Worm (Caenorhabditis elegans): ENCODE measurements around the gene str-32.

Gene str-32

DNA sequence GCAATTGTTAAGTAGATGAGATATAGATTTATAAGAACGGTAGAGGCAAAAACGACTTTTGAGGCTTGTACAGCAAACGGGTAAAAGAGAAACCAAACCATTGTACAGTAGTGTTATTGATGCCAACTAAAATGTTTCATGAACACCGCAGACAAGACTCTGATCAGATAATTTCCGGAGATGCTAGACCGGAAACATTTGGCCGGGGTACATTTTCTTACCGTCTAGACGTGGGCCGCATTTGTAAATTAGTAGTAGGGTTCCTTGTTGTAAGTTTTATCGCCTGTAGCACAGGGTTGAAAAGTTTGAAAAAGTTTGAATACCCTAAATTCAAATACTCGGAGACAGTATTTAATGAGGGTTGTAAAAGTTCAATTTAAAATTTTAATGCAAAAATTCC, at the start of gene str-32:
str-32 (minus strand) TSS at position 101 of the 400 bp plus-strand sequence.
- no peak for TF ChIP-seq lin-15B (tag; optimal IDR thresholded peaks at IDR 0.05)
- no peak for TF ChIP-seq spr-1 (tag; optimal IDR thresholded peaks at IDR 0.05)
- no peak for TF ChIP-seq snpc-1.2 (GFP tag; IDR thresholded peaks at IDR 0.05)
- TF ChIP-seq mxl-3 (GFP tag; optimal IDR thresholded peaks at IDR 0.05), result no peak
- no peak for TF ChIP-seq lin-1 (GFP tag; IDR thresholded peaks at IDR 0.05)
- TF ChIP-seq nhr-111 (GFP tag; optimal IDR thresholded peaks at IDR 0.05), result no peak
- TF ChIP-seq aly-2 (tag; optimal IDR thresholded peaks at IDR 0.05), result no peak
- TF ChIP-seq cey-2 (tag; optimal IDR thresholded peaks at IDR 0.05; ENCODE audit: borderline replicate concordance, insufficient read depth), result no peak
- TF ChIP-seq unc-39 (tag; optimal IDR thresholded peaks at IDR 0.05), result no peak
- no peak for TF ChIP-seq ztf-7 (tag; optimal IDR thresholded peaks at IDR 0.05)
- TF ChIP-seq nhr-28 (tag; optimal IDR thresholded peaks at IDR 0.05), result no peak
- no peak for TF ChIP-seq egl-43 (GFP tag; IDR thresholded peaks at IDR 0.05)
- no peak for TF ChIP-seq dve-1 (tag; optimal IDR thresholded peaks at IDR 0.05; ENCODE audit: insufficient read depth)
- TF ChIP-seq nhr-42 (GFP tag; IDR thresholded peaks at IDR 0.05), result no peak
- TF ChIP-seq daf-16 (GFP tag; optimal IDR thresholded peaks at IDR 0.05), result no peak
- no peak for TF ChIP-seq daf-16 (tag; optimal IDR thresholded peaks at IDR 0.05)
- no peak for TF ChIP-seq mxl-2 (GFP tag; conservative IDR thresholded peaks at IDR 0.05)
- no peak for TF ChIP-seq nhr-48 (tag; optimal IDR thresholded peaks at IDR 0.05)
- TF ChIP-seq sdz-12 (GFP tag; optimal IDR thresholded peaks at IDR 0.05), result no peak

DNA sequence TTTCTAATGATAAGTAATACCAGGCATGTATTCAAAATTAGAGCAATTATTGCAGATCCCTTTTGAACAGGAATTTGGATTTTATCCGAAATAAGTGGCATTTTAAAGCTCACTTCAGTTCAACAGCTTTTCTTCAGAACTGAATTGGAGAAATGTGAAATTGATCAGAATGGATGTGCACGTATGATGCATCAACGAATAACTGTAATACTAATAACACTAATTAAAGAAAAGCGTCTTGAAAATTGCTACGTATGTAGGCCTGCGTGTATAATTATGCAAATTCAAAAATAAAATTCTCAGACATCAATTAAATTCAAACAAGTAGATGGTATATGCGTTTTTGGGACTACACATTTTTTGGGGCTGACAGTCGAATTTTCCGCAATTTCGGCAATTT, 48.6 kb upstream of the str-32 start, which contains the start of gene str-205:
str-205 (minus strand) TSS at position 101 of the 400 bp plus-strand sequence.
- TF ChIP-seq egl-27 (tag; optimal IDR thresholded peaks at IDR 0.05) (no peak), Y5F2A.4 (GFP tag; optimal IDR thresholded peaks at IDR 0.05) (no peak), nhr-6 (tag; optimal IDR thresholded peaks at IDR 0.05) (no peak), pqm-1 (tag; optimal IDR thresholded peaks at IDR 0.05) (no peak), Y105C5A.15 (GFP tag; IDR thresholded peaks at IDR 0.05) (no peak), ZK546.5 (tag; optimal IDR thresholded peaks at IDR 0.05) (no peak), cey-2 (tag; optimal IDR thresholded peaks at IDR 0.05; ENCODE audit: borderline replicate concordance, insufficient read depth) (no peak)

DNA sequence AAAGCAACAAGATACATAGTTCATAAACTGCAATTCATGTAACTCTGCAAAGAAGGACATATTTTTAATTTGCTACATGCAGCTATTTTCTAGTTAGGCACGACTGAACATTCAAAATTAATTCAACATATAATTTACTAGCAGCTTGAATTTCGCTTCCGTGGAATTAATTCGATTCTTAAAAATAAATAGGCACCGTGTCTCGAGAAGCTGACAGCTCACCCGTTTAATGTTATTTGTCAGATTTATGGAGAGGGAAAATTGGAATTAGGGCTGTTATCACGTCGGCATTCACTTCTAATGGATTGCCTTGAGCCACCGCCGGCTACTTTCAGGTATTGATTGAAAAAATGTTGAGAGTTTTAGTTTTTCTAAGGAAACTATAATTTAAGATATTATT, 45.1 kb upstream of the str-32 start, which contains the start of gene srh-21:
srh-21 (plus strand) TSS at position 301 of the 400 bp plus-strand sequence.
- TF ChIP-seq dmd-6 (GFP tag; IDR thresholded peaks at IDR 0.05) (no peak), unc-62 (GFP tag; optimal IDR thresholded peaks at IDR 0.05 in 1 of 2) (peak in 1 of 2 experiments; percentile 65), unc-62 (tag; optimal IDR thresholded peaks at IDR 0.05) (no peak)

DNA sequence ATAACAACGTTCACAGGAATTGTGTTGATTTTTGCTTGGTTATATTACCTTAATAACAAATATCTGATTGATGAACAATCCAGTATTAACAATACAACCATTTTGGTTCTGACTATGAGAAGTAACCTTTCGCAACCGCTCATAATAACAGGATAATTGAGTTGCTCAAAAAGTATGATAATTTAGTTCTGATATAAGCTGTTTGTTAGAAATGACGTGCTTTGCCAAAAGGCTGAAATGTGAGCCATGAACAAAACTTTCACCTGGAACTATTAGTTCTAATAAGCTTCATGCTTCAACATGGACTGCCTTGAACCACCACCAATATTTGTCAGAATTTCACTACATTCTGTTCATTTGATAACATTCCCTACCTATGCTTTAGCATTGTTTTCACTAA, 43.3 kb upstream of the str-32 start, which contains the start of gene srh-20:
srh-20 (plus strand) TSS at position 301 of the 400 bp plus-strand sequence.
- TF ChIP-seq nhr-41 (GFP tag; IDR thresholded peaks at IDR 0.05) (no peak), php-3 (GFP tag; IDR thresholded peaks at IDR 0.05) (no peak), ceh-62 (tag; optimal IDR thresholded peaks at IDR 0.05) (no peak), Y48G9A.11 (GFP tag; IDR thresholded peaks at IDR 0.05) (no peak), R02D3.7 (tag; optimal IDR thresholded peaks at IDR 0.05) (no peak), Y75B8A.6 (GFP tag; IDR thresholded peaks at IDR 0.05) (no peak), daf-16 (GFP tag; optimal IDR thresholded peaks at IDR 0.05) (no peak), daf-16 (tag; optimal IDR thresholded peaks at IDR 0.05) (no peak), ceh-44 (GFP tag; IDR thresholded peaks at IDR 0.05) (no peak), egl-27 (tag; optimal IDR thresholded peaks at IDR 0.05) (no peak), skn-1 (tag; optimal IDR thresholded peaks at IDR 0.05) (no peak), ctbp-1 (GFP tag; IDR thresholded peaks at IDR 0.05) (no peak), zfp-3 (GFP tag; conservative IDR thresholded peaks at IDR 0.05) (no peak), dpl-1 (GFP tag; optimal IDR thresholded peaks at IDR 0.05) (no peak)

Measured in whole organism, L4 larva.